Worm (Caenorhabditis elegans): Measurements from ENCODE around the gene C50F4.16.

The C50F4.16 gene

DNA sequence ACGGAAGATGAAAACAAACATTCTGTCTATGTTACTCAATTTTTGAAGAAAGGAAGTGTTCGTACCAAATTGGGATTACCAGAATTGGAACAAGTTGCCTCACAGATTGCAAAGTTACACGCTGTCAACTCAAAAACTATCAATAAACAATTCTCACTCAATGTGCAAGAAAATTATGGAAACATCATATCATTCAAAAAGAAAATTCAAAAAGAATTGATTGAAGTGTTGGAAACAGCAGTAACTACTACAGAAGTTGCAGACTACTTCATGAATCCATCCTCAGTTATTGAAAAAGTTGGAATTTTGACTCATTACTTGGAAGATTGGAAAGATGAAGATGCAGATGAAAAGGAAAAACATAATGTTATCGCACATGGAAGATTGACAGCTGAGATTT is 13.4 kb downstream of the C50F4.16 start:
- TF ChIP-seq dmd-4 (tag; optimal IDR thresholded peaks at IDR 0.05) = no peak
- TF ChIP-seq nhr-129 (tag; optimal IDR thresholded peaks at IDR 0.05) = no peak
- TF ChIP-seq nhr-25 (tag; optimal IDR thresholded peaks at IDR 0.05) = no peak
- TF ChIP-seq unc-62 (GFP tag; optimal IDR thresholded peaks at IDR 0.05) = no peak
- TF ChIP-seq ztf-11 (tag; optimal IDR thresholded peaks at IDR 0.05) = no peak
- TF ChIP-seq ama-1 (optimal IDR thresholded peaks at IDR 0.05) = no peak
- no peak for TF ChIP-seq C34F6.9 (tag; optimal IDR thresholded peaks at IDR 0.05)
- TF ChIP-seq mab-5 (tag; optimal IDR thresholded peaks at IDR 0.05) = no peak
- no peak for TF ChIP-seq mdl-1 (tag; optimal IDR thresholded peaks at IDR 0.05)
- no peak for TF ChIP-seq alr-1 (tag; optimal IDR thresholded peaks at IDR 0.05)
- no peak for TF ChIP-seq lin-13 (GFP tag; optimal IDR thresholded peaks at IDR 0.05)
- TF ChIP-seq ztf-1 (GFP tag; conservative IDR thresholded peaks at IDR 0.05) = no peak
- TF ChIP-seq elt-3 (tag; optimal IDR thresholded peaks at IDR 0.05) = no peak
- no peak for TF ChIP-seq ztf-4 (tag; optimal IDR thresholded peaks at IDR 0.05)
- no peak for TF ChIP-seq sma-9 (GFP tag; optimal IDR thresholded peaks at IDR 0.05)
- no peak for TF ChIP-seq sma-9 (tag; optimal IDR thresholded peaks at IDR 0.05)
- no peak for TF ChIP-seq egl-27 (tag; optimal IDR thresholded peaks at IDR 0.05)
- no peak for TF ChIP-seq ceh-16 (tag; optimal IDR thresholded peaks at IDR 0.05)
- no peak for TF ChIP-seq unc-55 (GFP tag; optimal IDR thresholded peaks at IDR 0.05)
- no peak for TF ChIP-seq lin-11 (tag; optimal IDR thresholded peaks at IDR 0.05)
- no peak for TF ChIP-seq R02D3.7 (tag; optimal IDR thresholded peaks at IDR 0.05)

- no peak for TF ChIP-seq blmp-1 (tag; optimal IDR thresholded peaks at IDR 0.05; ENCODE audit: insufficient read depth)
- no peak for TF ChIP-seq nhr-12 (tag; optimal IDR thresholded peaks at IDR 0.05)
- TF ChIP-seq nhr-21 (tag; optimal IDR thresholded peaks at IDR 0.05) = no peak
- TF ChIP-seq elt-1 (tag; optimal IDR thresholded peaks at IDR 0.05) = no peak
- no peak for TF ChIP-seq nhr-129 (tag; optimal IDR thresholded peaks at IDR 0.05)
- TF ChIP-seq C34F6.9 (tag; optimal IDR thresholded peaks at IDR 0.05) = no peak
- TF ChIP-seq nhr-6 (tag; optimal IDR thresholded peaks at IDR 0.05) = no peak
- TF ChIP-seq fos-1 (tag; optimal IDR thresholded peaks at IDR 0.05) = peak; percentile 45
Measured at ce11 chrV:9527337-9527736, 14.1 kb downstream of the C50F4.16 start.

DNA sequence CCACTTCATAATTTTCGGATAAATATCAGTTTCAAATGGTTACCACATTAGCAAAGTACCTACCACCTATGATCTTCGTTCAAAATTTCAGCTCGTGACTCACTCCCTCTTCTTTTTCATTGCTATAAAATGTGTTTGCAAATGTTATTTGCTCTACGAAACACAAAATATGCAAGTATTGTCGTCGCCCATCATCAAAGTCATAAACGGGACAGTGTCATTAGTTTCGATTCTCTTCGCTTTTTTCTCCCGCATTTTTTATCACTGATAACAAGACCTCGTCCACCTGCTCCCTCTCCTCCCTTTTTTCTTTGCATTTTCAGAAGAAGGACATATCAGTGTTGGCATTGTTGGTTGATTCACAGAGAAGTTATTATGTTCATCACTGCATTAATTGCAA is 14.9 kb downstream of the C50F4.16 start, which contains the start of gene C50F4.1:
Gene C50F4.1, plus strand, starts transcription at position 324 of the 400 bp plus-strand sequence.
- TF ChIP-seq gmeb-1 (tag; optimal IDR thresholded peaks at IDR 0.05) = peak; percentile 3
- no peak for TF ChIP-seq nhr-21 (tag; optimal IDR thresholded peaks at IDR 0.05)
- TF ChIP-seq skn-1 (tag; optimal IDR thresholded peaks at IDR 0.05) = no peak
- TF ChIP-seq sma-9 (GFP tag; optimal IDR thresholded peaks at IDR 0.05) = peak; percentile 45
- TF ChIP-seq sma-9 (tag; optimal IDR thresholded peaks at IDR 0.05) = no peak
- TF ChIP-seq ceh-82 (tag; optimal IDR thresholded peaks at IDR 0.05) = no peak
- peak; percentile 88 for TF ChIP-seq fos-1 (tag; optimal IDR thresholded peaks at IDR 0.05)
- TF ChIP-seq ztf-4 (tag; optimal IDR thresholded peaks at IDR 0.05) = no peak
- TF ChIP-seq crh-2 (tag; optimal IDR thresholded peaks at IDR 0.05) = peak; percentile 17
- no peak for TF ChIP-seq nhr-25 (tag; optimal IDR thresholded peaks at IDR 0.05)

ce11 chrV:9524099-9524498 is 17.3 kb downstream of the C50F4.16 start, which contains the start of gene C50F4.9:
Gene C50F4.9, minus strand, starts transcription at chrV:9524199.
- no peak for TF ChIP-seq aly-2 (tag; optimal IDR thresholded peaks at IDR 0.05)
- no peak for TF ChIP-seq mab-5 (tag; optimal IDR thresholded peaks at IDR 0.05)
- no peak for TF ChIP-seq blmp-1 (tag; optimal IDR thresholded peaks at IDR 0.05; ENCODE audit: insufficient read depth)
- TF ChIP-seq nhr-237 (tag; optimal IDR thresholded peaks at IDR 0.05) = no peak
- no peak for TF ChIP-seq alr-1 (tag; optimal IDR thresholded peaks at IDR 0.05)
- TF ChIP-seq lsy-2 (tag; optimal IDR thresholded peaks at IDR 0.05) = no peak
- no peak for TF ChIP-seq sma-3 (GFP tag; optimal IDR thresholded peaks at IDR 0.05)
- no peak for TF ChIP-seq ZK546.5 (tag; optimal IDR thresholded peaks at IDR 0.05)
- no peak for TF ChIP-seq mdl-1 (tag; optimal IDR thresholded peaks at IDR 0.05)
- TF ChIP-seq ztf-11 (tag; optimal IDR thresholded peaks at IDR 0.05) = no peak
- TF ChIP-seq R02D3.7 (tag; optimal IDR thresholded peaks at IDR 0.05) = no peak
- no peak for TF ChIP-seq ceh-16 (tag; optimal IDR thresholded peaks at IDR 0.05)
- TF ChIP-seq nhr-11 (tag; optimal IDR thresholded peaks at IDR 0.05) = no peak
- no peak for TF ChIP-seq Y55F3AM.14 (GFP tag; optimal IDR thresholded peaks at IDR 0.05)
- no peak for TF ChIP-seq crh-2 (tag; optimal IDR thresholded peaks at IDR 0.05)
- no peak for TF ChIP-seq ceh-82 (tag; optimal IDR thresholded peaks at IDR 0.05)
- no peak for TF ChIP-seq snpc-4 (tag; optimal IDR thresholded peaks at IDR 0.05)
